Fruit fly (Drosophila melanogaster) whole organism, embryonic: ENCODE measurements around the gene His3.3A.

Experiments
- Adf1 ChIP-seq: fragments of 200-800 bp; sonication (Bioruptor generic); IDR thresholded peaks from 2 replicates; pipeline ENCODE4 v1.3.6; 2022; ENCODE audit warnings: missing biosample characterization, missing genetic modification characterization
- CG10147 ChIP-seq: fragments of 200-800 bp; sonication (Bioruptor generic); optimal IDR thresholded peaks from 2 replicates; lab custom pipeline; 2019; ENCODE audit warnings: missing biosample characterization, mild to moderate bottlenecking, missing genetic modification characterization, moderate library complexity
- CG12104 ChIP-seq: fragments of 200-800 bp; sonication (Bioruptor generic); optimal IDR thresholded peaks from 3 replicates; lab custom pipeline; 2016; ENCODE audit warnings: missing biosample characterization, missing genetic modification characterization
- CG13424 ChIP-seq: fragments of 200-800 bp; sonication (Bioruptor generic); optimal IDR thresholded peaks from 2 replicates; lab custom pipeline; 2019; ENCODE audit warnings: missing biosample characterization, mild to moderate bottlenecking, missing genetic modification characterization, moderate library complexity
- CG14050 ChIP-seq: fragments of 200-800 bp; sonication (Bioruptor generic); IDR thresholded peaks from 3 replicates; pipeline ENCODE4 v1.3.6; 2022; ENCODE audit warnings: missing biosample characterization, missing genetic modification characterization
- CG14441 ChIP-seq: fragments of 200-800 bp; sonication (Bioruptor generic); IDR thresholded peaks from 2 replicates; pipeline ENCODE4 v1.3.6; 2022; ENCODE audit warnings: missing biosample characterization, missing genetic modification characterization
- CG15269 ChIP-seq: fragments of 200-800 bp; sonication (Bioruptor generic); optimal IDR thresholded peaks from 2 replicates; lab custom pipeline; 2018; ENCODE audit warnings: missing biosample characterization, mild to moderate bottlenecking, missing genetic modification characterization, moderate library complexity
- CG1603 ChIP-seq: fragments of 200-800 bp; sonication (Bioruptor generic); optimal IDR thresholded peaks from 2 replicates; lab custom pipeline; 2019; ENCODE audit warnings: missing biosample characterization, mild to moderate bottlenecking, missing genetic modification characterization, moderate library complexity
- CG17186 ChIP-seq: fragments of 200-800 bp; sonication (Bioruptor generic); optimal IDR thresholded peaks from 3 replicates; lab custom pipeline; 2017; ENCODE audit warnings: missing biosample characterization, missing genetic modification reagents, missing genetic modification characterization
- CG17359 ChIP-seq: fragments of 200-800 bp; sonication (Bioruptor generic); optimal IDR thresholded peaks from 3 replicates; lab custom pipeline; 2018; ENCODE audit warnings: missing biosample characterization, mild to moderate bottlenecking, missing genetic modification characterization, moderate library complexity
- CG1792 ChIP-seq: fragments of 200-800 bp; sonication (Bioruptor generic); optimal IDR thresholded peaks from 2 replicates; lab custom pipeline; 2016; ENCODE audit warnings: missing biosample characterization, missing genetic modification characterization
- CG1832 ChIP-seq: fragments of 200-800 bp; sonication (Bioruptor generic); optimal IDR thresholded peaks from 2 replicates; lab custom pipeline; 2017; ENCODE audit warnings: missing biosample characterization, mild to moderate bottlenecking, missing genetic modification characterization, inconsistent platforms
- CG30403 ChIP-seq: fragments of 200-800 bp; sonication (Bioruptor generic); optimal IDR thresholded peaks from 3 replicates; lab custom pipeline; 2016; ENCODE audit warnings: missing biosample characterization, missing genetic modification characterization
- CG3726 ChIP-seq: fragments of 200-800 bp; sonication (Bioruptor generic); IDR thresholded peaks from 3 replicates; pipeline ENCODE4, ENCODE4 v1.3.6; 2022; ENCODE audit warnings: missing biosample characterization, missing genetic modification characterization
- CG4404 ChIP-seq: fragments of 200-800 bp; sonication (Bioruptor generic); IDR thresholded peaks from 2 replicates; pipeline ENCODE4 v1.3.6; 2022; ENCODE audit warnings: missing biosample characterization, missing genetic modification characterization
- CG5180 ChIP-seq: fragments of 200-800 bp; sonication (Bioruptor generic); optimal IDR thresholded peaks from 3 replicates; lab custom pipeline; 2017; ENCODE audit warnings: missing biosample characterization, missing genetic modification characterization, mild to moderate bottlenecking, moderate library complexity, missing genetic modification reagents
- CG6813 ChIP-seq: fragments of 200-800 bp; sonication (Bioruptor generic); optimal IDR thresholded peaks from 2 replicates; lab custom pipeline; 2017; ENCODE audit warnings: missing biosample characterization, missing genetic modification characterization, mild to moderate bottlenecking, moderate library complexity, missing genetic modification reagents
- CG7556 ChIP-seq: fragments of 200-800 bp; sonication (Bioruptor generic); optimal IDR thresholded peaks from 2 replicates; lab custom pipeline; 2017; ENCODE audit warnings: missing biosample characterization, mild to moderate bottlenecking, missing genetic modification characterization
- CG7745 ChIP-seq: fragments of 200-800 bp; sonication (Bioruptor generic); optimal IDR thresholded peaks from 2 replicates; lab custom pipeline; 2018; ENCODE audit warnings: missing biosample characterization, mild to moderate bottlenecking, missing genetic modification characterization, moderate library complexity
- CG8089 ChIP-seq: fragments of 200-800 bp; sonication (Bioruptor generic); optimal IDR thresholded peaks from 3 replicates; lab custom pipeline; 2016; ENCODE audit warnings: missing biosample characterization, missing genetic modification characterization
- CG8388 ChIP-seq: fragments of 200-800 bp; sonication (Bioruptor generic); optimal IDR thresholded peaks from 2 replicates; lab custom pipeline; 2019; ENCODE audit warnings: missing biosample characterization, mild to moderate bottlenecking, missing genetic modification characterization, moderate library complexity
- CG9727 ChIP-seq: fragments of 200-800 bp; sonication (Bioruptor generic); optimal IDR thresholded peaks from 3 replicates; lab custom pipeline; 2017; ENCODE audit warnings: missing biosample characterization, mild to moderate bottlenecking, missing genetic modification characterization
- CoRest ChIP-seq: fragments of 200-800 bp; sonication (Bioruptor generic); optimal IDR thresholded peaks from 3 replicates; lab custom pipeline; 2018; ENCODE audit warnings: missing biosample characterization, mild to moderate bottlenecking, missing genetic modification characterization, moderate library complexity
- Elba2 ChIP-seq: fragments of 200-800 bp; sonication (Bioruptor generic); optimal IDR thresholded peaks from 3 replicates; lab custom pipeline; 2016; ENCODE audit warnings: missing biosample characterization, missing genetic modification characterization
- Ets65A ChIP-seq: fragments of 200-800 bp; sonication (Bioruptor generic); peaks from one replicate; lab custom pipeline; 2016; ENCODE audit warnings: missing biosample characterization, missing genetic modification characterization
- Hr78 ChIP-seq, 2 experiments: fragments of 200-800 bp in 1 of 2; fragments of >200 bp in 1 of 2; sonication (Bioruptor generic) in 1 of 2; optimal IDR thresholded peaks; 2 replicates each; lab custom pipeline; 2017 to 2019; ENCODE audit warnings: missing biosample characterization in 2 of 2, missing genetic modification characterization in 2 of 2, mild to moderate bottlenecking in 1 of 2, moderate library complexity in 1 of 2
- MESR4 ChIP-seq: fragments of 200-800 bp; sonication (Bioruptor generic); optimal IDR thresholded peaks from 2 replicates; lab custom pipeline; 2018; ENCODE audit warnings: missing biosample characterization, mild to moderate bottlenecking, missing genetic modification characterization, moderate library complexity
- Myb ChIP-seq: fragments of 200-800 bp; sonication (Bioruptor generic); optimal IDR thresholded peaks from 2 replicates; lab custom pipeline; 2016; ENCODE audit warnings: missing biosample characterization, missing genetic modification characterization
- NC2β ChIP-seq: fragments of 200-800 bp; sonication (Bioruptor generic); optimal IDR thresholded peaks from 2 replicates; lab custom pipeline; 2016; ENCODE audit warnings: missing biosample characterization, missing genetic modification characterization
- Optix ChIP-seq: fragments of 200-800 bp; sonication (Bioruptor generic); IDR thresholded peaks from 3 replicates; pipeline ENCODE4 v1.3.6; 2022; ENCODE audit warnings: missing biosample characterization, missing genetic modification characterization
- Six4 ChIP-seq: fragments of 200-800 bp; sonication (Bioruptor generic); optimal IDR thresholded peaks from 2 replicates; lab custom pipeline; 2016; ENCODE audit warnings: missing biosample characterization, missing genetic modification characterization
- Spps ChIP-seq: fragments of 200-800 bp; sonication (Bioruptor generic); optimal IDR thresholded peaks from 2 replicates; lab custom pipeline; 2018; ENCODE audit warnings: missing biosample characterization, mild to moderate bottlenecking, missing genetic modification characterization
- al ChIP-seq: fragments of 200-800 bp; sonication (Bioruptor generic); IDR thresholded peaks from 2 replicates; pipeline ENCODE4 v1.3.6; 2022; ENCODE audit warnings: missing biosample characterization, missing genetic modification characterization
- cwo ChIP-seq: fragments of 200-800 bp; sonication (Bioruptor generic); optimal IDR thresholded peaks from 3 replicates; lab custom pipeline; 2017; ENCODE audit warnings: missing biosample characterization, missing genetic modification characterization, mild to moderate bottlenecking, moderate library complexity, missing genetic modification reagents
- dmrt11E ChIP-seq: fragments of 200-800 bp; sonication (Bioruptor generic); optimal IDR thresholded peaks from 3 replicates; lab custom pipeline; 2018; ENCODE audit warnings: missing biosample characterization, mild to moderate bottlenecking, missing genetic modification characterization, moderate library complexity
- dmrt99B ChIP-seq: fragments of 200-800 bp; sonication (Bioruptor generic); optimal IDR thresholded peaks from 2 replicates; lab custom pipeline; 2018; ENCODE audit warnings: missing biosample characterization, mild to moderate bottlenecking, missing genetic modification characterization, moderate library complexity
- gce ChIP-seq: fragments of 200-800 bp; sonication (Bioruptor generic); IDR thresholded peaks from 3 replicates; pipeline ENCODE4 v1.3.6; 2022; ENCODE audit warnings: missing biosample characterization, missing genetic modification characterization
- gem ChIP-seq: fragments of 200-800 bp; sonication (Bioruptor generic); optimal IDR thresholded peaks from 2 replicates; lab custom pipeline; 2019; ENCODE audit warnings: missing biosample characterization, mild to moderate bottlenecking, missing genetic modification characterization, moderate library complexity
- hb ChIP-seq: fragments of 200-800 bp; sonication (Bioruptor generic); IDR thresholded peaks from 3 replicates; pipeline ENCODE4 v1.3.6; 2022; ENCODE audit warnings: missing biosample characterization, missing genetic modification characterization; ENCODE audit not compliant: partially characterized antibody
- ken ChIP-seq: fragments of 200-800 bp; sonication (Bioruptor generic); IDR thresholded peaks from 3 replicates; pipeline ENCODE4 v1.3.6; 2022; ENCODE audit warnings: missing biosample characterization, missing genetic modification characterization
- lab ChIP-seq: fragments of 200-800 bp; sonication (Bioruptor generic); optimal IDR thresholded peaks from 3 replicates; lab custom pipeline; 2017; ENCODE audit warnings: missing biosample characterization, missing genetic modification characterization, mild to moderate bottlenecking, moderate library complexity, missing genetic modification reagents
- luna ChIP-seq: fragments of 200-800 bp; sonication (Bioruptor generic); optimal IDR thresholded peaks from 2 replicates; lab custom pipeline; 2016; ENCODE audit warnings: missing biosample characterization, missing genetic modification characterization
- mam ChIP-seq: fragments of 200-800 bp; sonication (Bioruptor generic); optimal IDR thresholded peaks from 3 replicates; lab custom pipeline; 2016; ENCODE audit warnings: missing biosample characterization, missing genetic modification characterization
- nom ChIP-seq: fragments of 200-800 bp; sonication (Bioruptor generic); optimal IDR thresholded peaks from 2 replicates; lab custom pipeline; 2017; ENCODE audit warnings: missing biosample characterization, missing genetic modification characterization, mild to moderate bottlenecking, moderate library complexity, missing genetic modification reagents
- pnt ChIP-seq: fragments of 200-800 bp; sonication (Bioruptor generic); optimal IDR thresholded peaks from 3 replicates; lab custom pipeline; 2016; ENCODE audit warnings: missing biosample characterization, missing genetic modification characterization
- pzg ChIP-seq: fragments of 200-800 bp; sonication (Bioruptor generic); optimal IDR thresholded peaks from 3 replicates; lab custom pipeline; 2018; ENCODE audit warnings: missing biosample characterization, mild to moderate bottlenecking, missing genetic modification characterization, moderate library complexity
- ranshi ChIP-seq: fragments of 200-800 bp; sonication (Bioruptor generic); IDR thresholded peaks from 2 replicates; pipeline ENCODE4 v1.3.6; 2022; ENCODE audit warnings: missing biosample characterization, missing genetic modification characterization
- so ChIP-seq: fragments of 200-800 bp; sonication (Bioruptor generic); IDR thresholded peaks from 3 replicates; pipeline ENCODE4 v1.3.6; 2022; ENCODE audit warnings: missing biosample characterization, missing genetic modification characterization
- sob ChIP-seq: fragments of 200-800 bp; sonication (Bioruptor generic); IDR thresholded peaks from 2 replicates; pipeline ENCODE4 v1.3.6; 2022; ENCODE audit warnings: missing biosample characterization, missing genetic modification characterization
- yki ChIP-seq: fragments of >200 bp; optimal IDR thresholded peaks from 3 replicates; lab custom pipeline; 2018

The His3.3A gene

dm6 chr2L:5080225-5080867, 25.5 kb downstream of the His3.3A start (continued):
- TF ChIP-seq pnt (GFP tag; lab: Kevin White, UChicago) = no peak
- TF ChIP-seq hb (GFP tag; lab: Robert Waterston, UW) = no peak
- TF ChIP-seq CG7556 (GFP tag; lab: Kevin White, UChicago) = peak; percentile 28
- TF ChIP-seq CG17186 (GFP tag; lab: Kevin White, UChicago) = no peak
- TF ChIP-seq CG7745 (tag; lab: Kevin White, UChicago) = no peak
- TF ChIP-seq CG9727 = no peak
- no peak for TF ChIP-seq Six4 (GFP tag; lab: Kevin White, UChicago)
- no peak for TF ChIP-seq CG1603 (tag; lab: Kevin White, UChicago)
- TF ChIP-seq CG14050 (GFP tag; lab: Robert Waterston, UW) = no peak
- TF ChIP-seq dmrt11E (tag; lab: Kevin White, UChicago) = no peak
- no peak for TF ChIP-seq Optix (GFP tag; lab: Robert Waterston, UW)
- peak; percentile 18 for TF ChIP-seq CoRest (tag; lab: Kevin White, UChicago)
- peak; percentile 57 for TF ChIP-seq gem (tag; lab: Kevin White, UChicago)
- TF ChIP-seq Spps (tag; lab: Kevin White, UChicago) = no peak
- TF ChIP-seq NC2β (GFP tag; lab: Kevin White, UChicago) = no peak
- TF ChIP-seq CG10147 (GFP tag; lab: Kevin White, UChicago) = peak; percentile 2
- TF ChIP-seq yki (lab: Kevin White, UChicago) = no peak
- TF ChIP-seq so (GFP tag; lab: Robert Waterston, UW) = no peak; the same call in 2 of the 3 replicates
- TF ChIP-seq Elba2 = no peak
- TF ChIP-seq cwo (GFP tag; lab: Kevin White, UChicago) = no peak
- no peak for TF ChIP-seq CG5180 (GFP tag; lab: Kevin White, UChicago)
- no peak for TF ChIP-seq CG12104 (GFP tag; lab: Kevin White, UChicago)
- no peak for TF ChIP-seq ken (GFP tag; lab: Robert Waterston, UW)
- peak; percentile 20 for TF ChIP-seq CG13424 (tag; lab: Kevin White, UChicago)
- TF ChIP-seq CG1792 (GFP tag; lab: Kevin White, UChicago) = no peak
- no peak for TF ChIP-seq al (GFP tag; lab: Robert Waterston, UW)
- TF ChIP-seq mam = no peak
- no peak for TF ChIP-seq CG6813
- TF ChIP-seq CG30403 (GFP tag; lab: Kevin White, UChicago) = peak; percentile 10
- TF ChIP-seq CG15269 (tag; lab: Kevin White, UChicago) = peak; percentile 32
- no peak for TF ChIP-seq ranshi (GFP tag; lab: Robert Waterston, UW)
- TF ChIP-seq CG17359 (tag; lab: Kevin White, UChicago) = peak; percentile 20
- peak; percentile 32 for TF ChIP-seq dmrt99B (tag; lab: Kevin White, UChicago)
- TF ChIP-seq Hr78 (GFP tag; optimal IDR thresholded peaks at IDR 0.05; lab: Kevin White, UChicago) = peak in 1 of 2 experiments; percentile 2
- TF ChIP-seq CG14441 = no peak
- no peak for TF ChIP-seq CG8089 (GFP tag; lab: Kevin White, UChicago)
- peak; percentile 14 for TF ChIP-seq CG1832 (GFP tag; lab: Kevin White, UChicago)
- no peak for TF ChIP-seq MESR4 (GFP tag; lab: Kevin White, UChicago)
- TF ChIP-seq CG8388 = no peak
- TF ChIP-seq pzg (GFP tag; lab: Kevin White, UChicago) = no peak
- TF ChIP-seq Ets65A = no peak
- 0 out of 3 replicates have a peak, but pooled peaks have one; percentile 10 for TF ChIP-seq gce
- TF ChIP-seq CG4404 (GFP tag; lab: Robert Waterston, UW) = no peak
- TF ChIP-seq luna = no peak
- TF ChIP-seq sob (GFP tag; lab: Robert Waterston, UW) = 0 out of 2 replicates have a peak, but pooled peaks have one; percentile 7
- TF ChIP-seq Myb (GFP tag; lab: Kevin White, UChicago) = no peak
- TF ChIP-seq lab (GFP tag; lab: Kevin White, UChicago) = peak; percentile 16
- no peak for TF ChIP-seq CG3726 (GFP tag; lab: Robert Waterston, UW)
- no peak for TF ChIP-seq Adf1 (GFP tag; lab: Robert Waterston, UW)
- peak; percentile 65 for TF ChIP-seq nom (GFP tag; lab: Kevin White, UChicago)
